Fruit fly (Drosophila melanogaster) whole organism: ENCODE measurements around the gene Mco1.

Source experiments
- CG8478 ChIP-seq: fragments of >200 bp; optimal IDR thresholded peaks from 2 replicates; lab custom pipeline; 2018; ENCODE audit warnings: inconsistent platforms
- Dll ChIP-seq: fragments of >200 bp; optimal IDR thresholded peaks from 2 replicates; lab custom pipeline; 2017
- EcR ChIP-seq, 2 experiments: fragments of >200 bp; optimal IDR thresholded peaks; 2 replicates each; lab custom pipeline; 2017; ENCODE audit warnings: missing biosample characterization in 2 of 2, missing genetic modification characterization in 2 of 2, missing genetic modification reagents in 2 of 2
- pan ChIP-seq: fragments of >200 bp; optimal IDR thresholded peaks from 2 replicates; lab custom pipeline; 2017
- psq ChIP-seq: fragments of >200 bp; optimal IDR thresholded peaks from 2 replicates; lab custom pipeline; 2017
- usp ChIP-seq: fragments of >200 bp; optimal IDR thresholded peaks from 2 replicates; lab custom pipeline; 2017; ENCODE audit warnings: missing biosample characterization, missing genetic modification characterization, mixed read lengths

The Mco1 gene

DNA sequence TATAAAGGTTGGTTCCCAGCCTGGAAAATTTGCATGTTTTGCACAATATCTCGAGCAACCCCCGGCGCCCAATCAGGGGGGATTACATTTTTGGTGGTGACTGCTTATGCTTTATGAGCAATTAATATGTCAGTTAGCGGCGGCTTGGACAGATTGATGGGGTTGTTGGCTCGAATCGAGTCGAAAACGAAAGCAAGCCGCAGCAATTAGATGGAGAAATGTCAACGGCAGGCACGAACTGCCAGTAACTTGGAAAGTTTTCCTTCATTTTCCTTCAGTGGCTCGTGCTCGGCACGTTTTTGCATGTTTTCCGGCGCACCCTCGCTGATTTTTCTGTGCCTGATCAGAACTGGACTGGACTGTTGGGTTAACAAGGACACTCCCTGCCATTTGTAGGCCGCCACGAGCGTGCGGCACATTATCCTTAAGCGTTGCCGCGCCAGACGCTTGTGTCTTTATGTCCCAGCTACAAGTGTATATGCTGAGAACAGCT, 26.5 kb downstream of the Mco1 start:
- no peak for TF ChIP-seq usp
- TF ChIP-seq CG8478 (lab: Kevin White, UChicago): no peak
- TF ChIP-seq psq (lab: Kevin White, UChicago): no peak
- TF ChIP-seq pan: no peak
- no peak for TF ChIP-seq Dll (lab: Kevin White, UChicago)
- no peak for TF ChIP-seq EcR (GFP tag; optimal IDR thresholded peaks at IDR 0.05; lab: Kevin White, UChicago)

- TF ChIP-seq Dll (lab: Kevin White, UChicago): no peak
- no peak for TF ChIP-seq usp
- no peak for TF ChIP-seq EcR (GFP tag; optimal IDR thresholded peaks at IDR 0.05; lab: Kevin White, UChicago)
- TF ChIP-seq pan: no peak
- TF ChIP-seq CG8478 (lab: Kevin White, UChicago): no peak
- TF ChIP-seq psq (lab: Kevin White, UChicago): no peak
Observed at dm6 chr2L:9445753-9446152, 29.4 kb downstream of the Mco1 start.

dm6 chr2L:9446398-9446945, 30.1 kb downstream of the Mco1 start:
- TF ChIP-seq usp: no peak
- TF ChIP-seq Dll (lab: Kevin White, UChicago): no peak
- no peak for TF ChIP-seq pan
- TF ChIP-seq psq (lab: Kevin White, UChicago): no peak
- TF ChIP-seq EcR (GFP tag; optimal IDR thresholded peaks at IDR 0.05; lab: Kevin White, UChicago): no peak
- TF ChIP-seq CG8478 (lab: Kevin White, UChicago): no peak

DNA sequence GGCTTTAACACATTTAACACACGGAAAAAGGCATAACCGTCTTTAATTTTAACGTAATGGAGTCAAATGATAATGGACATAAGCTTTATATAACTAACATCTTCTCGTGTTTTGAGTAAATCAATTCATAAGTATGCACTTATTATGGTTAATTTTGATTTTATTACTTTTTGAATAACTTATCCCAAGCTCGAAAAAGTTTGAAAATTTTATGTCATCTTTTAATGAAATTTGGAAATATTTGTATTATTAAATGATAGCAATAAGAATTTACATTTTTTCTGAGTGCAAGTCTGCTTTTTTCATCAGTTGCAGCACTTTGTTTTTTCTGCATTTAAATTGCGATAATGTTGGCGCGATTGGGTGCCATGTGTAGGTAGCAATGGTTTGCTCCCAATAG, 31.4 kb downstream of the Mco1 start:
- TF ChIP-seq Dll (lab: Kevin White, UChicago) (no peak), pan (no peak), psq (lab: Kevin White, UChicago) (no peak), EcR (GFP tag; optimal IDR thresholded peaks at IDR 0.05; lab: Kevin White, UChicago) (no peak), CG8478 (lab: Kevin White, UChicago) (no peak), usp (no peak)

DNA sequence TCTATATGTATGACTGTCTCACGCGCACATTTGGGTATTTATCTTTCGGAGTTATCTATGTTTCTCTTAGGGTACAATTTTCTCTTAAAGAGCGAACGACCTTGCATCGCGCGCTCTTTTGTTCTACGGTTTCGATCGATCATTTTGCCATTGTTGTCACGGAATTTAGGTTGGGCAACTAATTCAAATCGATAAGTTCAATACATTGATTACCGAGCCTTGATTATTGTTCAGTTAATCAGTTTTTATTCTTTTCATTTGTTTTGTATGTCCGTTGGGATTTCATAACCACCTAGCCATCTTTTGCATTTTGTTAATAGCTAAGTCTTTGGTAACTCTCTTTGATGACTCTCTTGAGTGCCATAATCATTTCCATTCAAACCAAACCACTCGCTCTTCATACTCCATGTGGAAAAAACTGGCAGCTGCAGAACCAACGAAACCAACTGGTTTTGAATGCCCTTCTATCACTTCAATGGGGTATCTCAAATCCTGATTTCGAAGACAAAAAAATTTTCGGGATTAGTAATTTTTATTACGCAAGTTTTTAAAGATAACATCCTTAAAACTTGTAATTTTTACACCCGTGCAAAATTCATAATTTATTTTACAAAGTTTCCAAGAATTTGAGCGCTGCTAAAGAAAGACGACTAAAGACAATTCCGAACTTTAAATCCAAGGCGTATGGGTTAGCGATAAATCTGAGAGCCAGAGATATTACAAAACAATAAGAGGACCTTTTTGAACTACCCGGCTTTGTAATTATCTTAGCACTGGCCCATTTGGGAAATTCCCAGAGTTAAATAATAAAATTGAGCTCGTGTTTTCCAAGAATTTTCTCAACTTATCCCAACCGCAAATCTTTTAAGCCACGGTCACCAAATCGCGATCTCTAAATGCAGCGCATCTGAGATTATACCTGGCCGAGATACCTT, 32.2 kb downstream of the Mco1 start:
- TF ChIP-seq EcR (GFP tag; optimal IDR thresholded peaks at IDR 0.05; lab: Kevin White, UChicago) (no peak), CG8478 (lab: Kevin White, UChicago) (peak; percentile 42), Dll (lab: Kevin White, UChicago) (no peak), pan (no peak), psq (lab: Kevin White, UChicago) (no peak)

dm6 chr2L:9449257-9449972, 33.0 kb downstream of the Mco1 start:
- TF ChIP-seq Dll (lab: Kevin White, UChicago) (no peak), usp (no peak), CG8478 (lab: Kevin White, UChicago) (no peak), psq (lab: Kevin White, UChicago) (no peak), pan (no peak), EcR (GFP tag; optimal IDR thresholded peaks at IDR 0.05; lab: Kevin White, UChicago) (no peak)

dm6 chr2L:9452959-9453358, 36.6 kb downstream of the Mco1 start:
- no peak for TF ChIP-seq psq (lab: Kevin White, UChicago)
- no peak for TF ChIP-seq usp
- TF ChIP-seq Dll (lab: Kevin White, UChicago): no peak
- TF ChIP-seq pan: no peak
- TF ChIP-seq EcR (GFP tag; optimal IDR thresholded peaks at IDR 0.05; lab: Kevin White, UChicago): no peak
- no peak for TF ChIP-seq CG8478 (lab: Kevin White, UChicago)

dm6 chr2L:9454369-9455054, 38.1 kb downstream of the Mco1 start:
- TF ChIP-seq pan (no peak), EcR (GFP tag; optimal IDR thresholded peaks at IDR 0.05; lab: Kevin White, UChicago) (no peak), psq (lab: Kevin White, UChicago) (no peak), usp (no peak), Dll (lab: Kevin White, UChicago) (no peak), CG8478 (lab: Kevin White, UChicago) (no peak)

DNA sequence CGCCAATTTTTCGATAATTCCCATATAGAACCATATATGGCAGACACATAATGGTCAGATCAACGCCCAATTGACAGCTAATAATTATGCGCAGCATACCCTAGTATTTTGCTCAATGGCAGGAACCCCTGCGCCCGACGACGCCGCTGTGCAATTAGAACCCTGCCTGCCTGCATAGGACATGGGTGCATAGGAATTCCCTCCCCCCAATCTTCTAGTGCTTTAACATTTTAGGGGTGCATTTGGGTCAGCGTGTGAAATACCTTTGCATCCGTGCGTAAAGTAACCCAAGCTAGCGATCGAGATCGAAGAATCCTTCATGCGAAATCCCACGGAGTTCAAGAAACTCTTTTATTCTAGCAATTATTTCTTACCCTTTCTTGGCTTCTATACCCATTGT, 38.8 kb downstream of the Mco1 start:
- TF ChIP-seq EcR (GFP tag; optimal IDR thresholded peaks at IDR 0.05; lab: Kevin White, UChicago): no peak
- TF ChIP-seq usp: no peak
- TF ChIP-seq Dll (lab: Kevin White, UChicago): no peak
- TF ChIP-seq CG8478 (lab: Kevin White, UChicago): no peak
- TF ChIP-seq psq (lab: Kevin White, UChicago): no peak
- TF ChIP-seq pan: no peak

dm6 chr2L:9457456-9457855, 41.1 kb downstream of the Mco1 start:
- TF ChIP-seq pan: no peak
- no peak for TF ChIP-seq psq (lab: Kevin White, UChicago)
- TF ChIP-seq usp: no peak
- TF ChIP-seq EcR (GFP tag; optimal IDR thresholded peaks at IDR 0.05; lab: Kevin White, UChicago): no peak
- no peak for TF ChIP-seq CG8478 (lab: Kevin White, UChicago)
- TF ChIP-seq Dll (lab: Kevin White, UChicago): no peak

DNA sequence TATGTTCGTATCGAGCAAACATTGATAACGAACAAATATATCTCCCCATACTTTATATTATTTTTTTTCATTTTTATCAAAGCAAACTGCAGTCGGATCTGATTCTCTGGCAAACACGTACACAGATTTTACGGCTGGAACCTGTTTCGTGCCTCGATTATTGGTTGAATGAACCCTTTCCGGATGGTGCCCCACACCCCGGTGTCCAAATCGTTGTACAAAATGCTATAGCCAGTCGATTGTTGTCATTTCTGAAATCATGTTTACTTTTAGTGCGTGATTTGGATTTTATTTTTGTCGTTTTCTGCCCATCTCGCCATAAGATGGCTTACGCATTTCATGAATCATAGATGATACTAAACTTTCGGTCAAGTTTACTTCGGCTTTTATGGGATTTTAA, 41.5 kb downstream of the Mco1 start:
- TF ChIP-seq CG8478 (lab: Kevin White, UChicago) (no peak), EcR (GFP tag; optimal IDR thresholded peaks at IDR 0.05; lab: Kevin White, UChicago) (peak; percentile 42 to 64), psq (lab: Kevin White, UChicago) (no peak), pan (no peak)
